Worm (Caenorhabditis elegans) whole organism, L1 larva: ENCODE data around the gene T27D12.1.

Source experiments
- C04F5.9 ChIP-seq: sonication (generic microtip); optimal IDR thresholded peaks from 2 replicates; lab custom pipeline; 2016; ENCODE audit warnings: missing genetic modification characterization, missing compliant biosample characterization
- C16A3.4 ChIP-seq: fragments of 150-350 bp; optimal IDR thresholded peaks from 2 replicates; lab custom pipeline; 2014; ENCODE audit warnings: missing biosample characterization, missing genetic modification characterization
- C34B4.2 ChIP-seq: sonication (generic microtip); optimal IDR thresholded peaks from 2 replicates; lab custom pipeline; 2017; ENCODE audit warnings: mild to moderate bottlenecking, missing genetic modification characterization, missing compliant biosample characterization
- F16B12.6 ChIP-seq: fragments of 150-350 bp; optimal IDR thresholded peaks from 2 replicates; lab custom pipeline; 2014; ENCODE audit warnings: missing biosample characterization, missing genetic modification characterization
- aha-1 ChIP-seq: fragments of 150-350 bp; optimal IDR thresholded peaks from 2 replicates; lab custom pipeline; 2014; ENCODE audit warnings: missing biosample characterization, missing genetic modification characterization
- blmp-1 ChIP-seq: fragments of 150-350 bp; optimal IDR thresholded peaks from 2 replicates; lab custom pipeline; 2014; ENCODE audit warnings: missing biosample characterization, missing genetic modification characterization
- ceh-88 ChIP-seq: fragments of 200-800 bp; sonication (Bioruptor generic); IDR thresholded peaks from 2 replicates; pipeline ENCODE4 v1.3.6; 2022; ENCODE audit warnings: missing genetic modification characterization, missing compliant biosample characterization
- ceh-90 ChIP-seq: sonication (generic microtip); optimal IDR thresholded peaks from 2 replicates; lab custom pipeline; 2016; ENCODE audit warnings: missing genetic modification characterization, missing compliant biosample characterization
- dpl-1 ChIP-seq, 3 experiments: fragments of 150-350 bp in 2 of 3; sonication (generic microtip) in 1 of 3; optimal IDR thresholded peaks; 2 replicates each; lab custom pipeline; 2014 to 2017; ENCODE audit warnings: missing biosample characterization in 3 of 3, missing genetic modification characterization in 3 of 3, missing genetic modification reagents in 3 of 3
- dsc-1 ChIP-seq: sonication (generic microtip); optimal IDR thresholded peaks from 2 replicates; lab custom pipeline; 2016; ENCODE audit warnings: mild to moderate bottlenecking, missing genetic modification characterization, missing compliant biosample characterization
- efl-1 ChIP-seq, 4 experiments: fragments of 150-350 bp; optimal IDR thresholded peaks in 3 of 4; peaks in 1 of 4; 1 replicate in 1 of 4; 2 replicates in 3 of 4; lab custom pipeline; 2014; ENCODE audit warnings: missing biosample characterization in 2 of 4, missing genetic modification characterization in 2 of 4, missing genetic modification reagents in 2 of 4
- efl-3 ChIP-seq: fragments of 200-800 bp; sonication (Bioruptor generic); optimal IDR thresholded peaks from 2 replicates; lab custom pipeline; 2018; ENCODE audit warnings: mild to moderate bottlenecking, missing genetic modification characterization, missing compliant biosample characterization
- egl-27 ChIP-seq, 2 experiments: fragments of 150-350 bp in 1 of 2; sonication (generic microtip); optimal IDR thresholded peaks; 3 replicates each; lab custom pipeline; 2017 to 2018; ENCODE audit warnings: missing biosample characterization in 2 of 2, missing genetic modification characterization in 2 of 2, missing genetic modification reagents in 2 of 2
- elt-2 ChIP-seq: sonication (generic microtip); optimal IDR thresholded peaks from 2 replicates; lab custom pipeline; 2016; ENCODE audit warnings: missing genetic modification characterization, mild to moderate bottlenecking, inconsistent platforms, missing compliant biosample characterization, missing genetic modification reagents
- elt-3 ChIP-seq, 6 experiments: fragments of 150-350 bp in 1 of 6; sonication (generic microtip); optimal IDR thresholded peaks; 2 replicates each; lab custom pipeline; 2017 to 2018; ENCODE audit warnings: missing biosample characterization in 6 of 6, missing genetic modification characterization in 6 of 6, inconsistent platforms in 1 of 6
- ets-5 ChIP-seq: fragments of 200-800 bp; sonication (Bioruptor generic); IDR thresholded peaks from 2 replicates; pipeline ENCODE4 v1.3.6; 2022; ENCODE audit warnings: missing genetic modification characterization, missing compliant biosample characterization
- fkh-8 ChIP-seq: sonication (generic microtip); optimal IDR thresholded peaks from 2 replicates; lab custom pipeline; 2016; ENCODE audit warnings: mild to moderate bottlenecking, missing genetic modification characterization, missing compliant biosample characterization
- grh-1 ChIP-seq: fragments of 200-800 bp; sonication (Bioruptor generic); IDR thresholded peaks from 2 replicates; pipeline ENCODE4 v1.3.6; 2022; ENCODE audit warnings: missing genetic modification reagents, missing genetic modification characterization, missing compliant biosample characterization
- hlh-17 ChIP-seq: fragments of 200-800 bp; sonication (Bioruptor generic); optimal IDR thresholded peaks from 2 replicates; lab custom pipeline; 2018; ENCODE audit warnings: missing genetic modification characterization, mild to moderate bottlenecking, missing compliant biosample characterization, moderate library complexity, borderline replicate concordance
- hlh-4 ChIP-seq: sonication (generic microtip); optimal IDR thresholded peaks from 2 replicates; lab custom pipeline; 2016; ENCODE audit warnings: mild to moderate bottlenecking, missing genetic modification characterization, missing compliant biosample characterization
- isw-1 ChIP-seq: fragments of 200-800 bp; sonication (Bioruptor generic); IDR thresholded peaks from 2 replicates; pipeline ENCODE4 v1.3.6; 2022; ENCODE audit warnings: missing genetic modification characterization, missing compliant biosample characterization
- lin-13 ChIP-seq: fragments of 150-350 bp; optimal IDR thresholded peaks from 2 replicates; lab custom pipeline; 2014; ENCODE audit warnings: missing biosample characterization, missing genetic modification reagents, missing genetic modification characterization
- lin-14 ChIP-seq: fragments of 200-800 bp; sonication (Bioruptor generic); optimal IDR thresholded peaks from 2 replicates; lab custom pipeline; 2018; ENCODE audit warnings: mild to moderate bottlenecking, missing genetic modification characterization, moderate library complexity, missing compliant biosample characterization
- lin-35 ChIP-seq, 2 experiments: fragments of 150-350 bp; optimal IDR thresholded peaks; 2 replicates each; lab custom pipeline; 2014; ENCODE audit warnings: missing biosample characterization in 2 of 2, missing genetic modification characterization in 2 of 2, missing genetic modification reagents in 2 of 2
- lin-39 ChIP-seq: fragments of 150-350 bp; optimal IDR thresholded peaks from 2 replicates; lab custom pipeline; 2014; ENCODE audit warnings: missing biosample characterization, missing genetic modification reagents, missing genetic modification characterization
- mdl-1 ChIP-seq, 2 experiments: fragments of 150-350 bp; optimal IDR thresholded peaks; 2 replicates each; lab custom pipeline; 2014 to 2017; ENCODE audit warnings: missing biosample characterization in 2 of 2, missing genetic modification characterization in 2 of 2, inconsistent platforms in 1 of 2
- mef-2 ChIP-seq: fragments of 150-350 bp; optimal IDR thresholded peaks from 2 replicates; lab custom pipeline; 2014; ENCODE audit warnings: missing biosample characterization, missing genetic modification characterization
- nhr-11 ChIP-seq: fragments of 150-350 bp; optimal IDR thresholded peaks from 2 replicates; lab custom pipeline; 2014; ENCODE audit warnings: missing biosample characterization, missing genetic modification characterization
- nhr-19 ChIP-seq: fragments of 200-800 bp; sonication (Bioruptor generic); conservative IDR thresholded peaks from 2 replicates; pipeline ENCODE4 v1.3.6; 2022; ENCODE audit warnings: missing genetic modification characterization, missing compliant biosample characterization
- nhr-20 ChIP-seq: sonication (generic microtip); optimal IDR thresholded peaks from 2 replicates; lab custom pipeline; 2016; ENCODE audit warnings: mild to moderate bottlenecking, missing genetic modification characterization, missing compliant biosample characterization
- nhr-28 ChIP-seq: fragments of 150-350 bp; optimal IDR thresholded peaks from 2 replicates; lab custom pipeline; 2014; ENCODE audit warnings: missing biosample characterization, missing genetic modification characterization
- nhr-71 ChIP-seq: sonication (generic microtip); optimal IDR thresholded peaks from 2 replicates; lab custom pipeline; 2016; ENCODE audit warnings: mild to moderate bottlenecking, missing genetic modification characterization, moderate library complexity, missing compliant biosample characterization
- nhr-85 ChIP-seq: sonication (generic microtip); peaks from one replicate; lab custom pipeline; 2016; ENCODE audit warnings: missing genetic modification characterization, inconsistent platforms, missing compliant biosample characterization
- nhr-90 ChIP-seq: sonication (generic microtip); optimal IDR thresholded peaks from 2 replicates; lab custom pipeline; 2016; ENCODE audit warnings: mild to moderate bottlenecking, missing genetic modification characterization, missing compliant biosample characterization; ENCODE audit not compliant: poor library complexity
- pax-3 ChIP-seq: fragments of 200-800 bp; sonication (Bioruptor generic); optimal IDR thresholded peaks from 2 replicates; lab custom pipeline; 2018; ENCODE audit warnings: mild to moderate bottlenecking, missing genetic modification characterization, moderate library complexity, missing compliant biosample characterization
- pqm-1 ChIP-seq: sonication (generic microtip); optimal IDR thresholded peaks from 3 replicates; lab custom pipeline; 2017; ENCODE audit warnings: missing biosample characterization, missing genetic modification characterization
- rnt-1 ChIP-seq: sonication (generic microtip); optimal IDR thresholded peaks from 2 replicates; lab custom pipeline; 2016; ENCODE audit warnings: mild to moderate bottlenecking, missing genetic modification characterization, moderate library complexity, missing compliant biosample characterization
- snu-23 ChIP-seq: sonication (generic microtip); optimal IDR thresholded peaks from 2 replicates; lab custom pipeline; 2016; ENCODE audit warnings: missing genetic modification characterization, missing compliant biosample characterization
- sox-4 ChIP-seq: sonication (generic microtip); optimal IDR thresholded peaks from 2 replicates; lab custom pipeline; 2016; ENCODE audit warnings: missing genetic modification characterization, missing compliant biosample characterization
- sptf-1 ChIP-seq: fragments of 150-350 bp; optimal IDR thresholded peaks from 2 replicates; lab custom pipeline; 2014; ENCODE audit warnings: missing biosample characterization, missing genetic modification characterization
- tbx-2 ChIP-seq: sonication (generic microtip); optimal IDR thresholded peaks from 2 replicates; lab custom pipeline; 2016; ENCODE audit warnings: missing genetic modification characterization, missing compliant biosample characterization
- unc-30 ChIP-seq: sonication (generic microtip); optimal IDR thresholded peaks from 2 replicates; lab custom pipeline; 2017; ENCODE audit warnings: missing biosample characterization, missing genetic modification characterization
- unc-62 ChIP-seq: fragments of 150-350 bp; optimal IDR thresholded peaks from 2 replicates; lab custom pipeline; 2014; ENCODE audit warnings: missing biosample characterization, missing genetic modification reagents, missing genetic modification characterization
- unc-98 ChIP-seq: fragments of 200-800 bp; sonication (Bioruptor generic); IDR thresholded peaks from 2 replicates; pipeline ENCODE4 v1.3.6; 2022; ENCODE audit warnings: missing genetic modification characterization, missing compliant biosample characterization
- xbp-1 ChIP-seq: sonication (generic microtip); optimal IDR thresholded peaks from 2 replicates; lab custom pipeline; 2016; ENCODE audit warnings: missing genetic modification characterization, missing compliant biosample characterization
- ztf-11 ChIP-seq, 2 experiments: sonication (generic microtip); optimal IDR thresholded peaks; 2 replicates each; lab custom pipeline; 2016 to 2017; ENCODE audit warnings: missing genetic modification characterization in 2 of 2, missing biosample characterization in 1 of 2, missing compliant biosample characterization in 1 of 2
- ztf-4 ChIP-seq: fragments of 150-350 bp; optimal IDR thresholded peaks from 2 replicates; lab custom pipeline; 2014; ENCODE audit warnings: missing biosample characterization, missing genetic modification characterization

Gene T27D12.1

DNA sequence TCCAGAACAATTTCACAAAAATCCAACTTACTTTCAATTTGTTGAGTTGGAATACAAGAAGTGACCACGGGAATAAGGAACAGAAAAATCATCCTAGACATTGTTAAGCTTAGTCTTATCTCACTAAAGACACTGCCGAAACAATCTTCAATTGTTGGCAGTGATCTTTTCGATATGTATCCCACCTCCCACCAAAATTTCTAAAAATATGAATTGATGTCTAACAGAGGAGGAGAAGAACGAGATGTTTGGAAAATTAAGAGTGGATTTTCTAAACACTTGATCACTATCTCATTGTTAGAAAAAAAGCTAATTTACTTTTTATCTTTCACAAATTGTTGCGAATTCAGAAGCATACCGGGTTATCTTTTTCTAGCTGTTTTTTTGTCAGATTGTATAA is 9.9 kb upstream of the T27D12.1 start, which contains the start of gene clec-144:
clec-144 (minus strand) TSS at position 101 of the 400 bp plus-strand sequence.
- TF ChIP-seq C16A3.4: no peak
- TF ChIP-seq hlh-4 (tag; lab: Kevin White, UChicago): no peak
- no peak for TF ChIP-seq aha-1 (tag; lab: Kevin White, UChicago)
- TF ChIP-seq lin-13: no peak
- no peak for TF ChIP-seq elt-3 (tag; optimal IDR thresholded peaks at IDR 0.05; lab: Kevin White, UChicago)
- TF ChIP-seq unc-98 (GFP tag; lab: Robert Waterston, UW): no peak
- TF ChIP-seq unc-62 (GFP tag; lab: Kevin White, UChicago): no peak
- TF ChIP-seq lin-39 (tag; lab: Kevin White, UChicago): no peak
- TF ChIP-seq nhr-28: no peak
- TF ChIP-seq lin-14 (GFP tag; lab: Kevin White, UChicago): no peak
- no peak for TF ChIP-seq pax-3 (tag; lab: Kevin White, UChicago)
- TF ChIP-seq sox-4 (tag; lab: Kevin White, UChicago): no peak
- TF ChIP-seq efl-3 (GFP tag; lab: Kevin White, UChicago): no peak
- TF ChIP-seq unc-30: no peak
- TF ChIP-seq nhr-19: no peak

DNA sequence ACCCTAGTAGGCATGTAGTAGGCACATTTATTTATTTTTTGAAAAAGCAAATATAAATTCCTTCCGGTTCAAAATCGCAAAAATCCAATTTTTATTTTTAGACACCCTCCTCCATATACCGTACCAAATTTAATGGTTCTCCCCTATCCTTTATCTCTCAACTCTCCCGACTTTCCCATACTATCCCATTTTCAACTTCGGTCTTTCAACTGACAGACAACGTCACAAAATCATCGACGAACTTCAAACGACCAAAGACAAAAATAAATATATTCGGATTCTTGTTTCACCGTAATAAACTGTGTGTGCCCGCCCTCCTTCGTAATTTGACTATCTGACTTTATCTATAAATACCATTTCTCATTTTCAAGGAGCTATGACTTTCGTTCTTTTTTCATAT is 7.2 kb upstream of the T27D12.1 start, which contains the start of gene T27D12.6:
T27D12.6 (plus strand) TSS at position 301 of the 400 bp plus-strand sequence.
- peak; percentile 78 for TF ChIP-seq nhr-85 (tag; lab: Kevin White, UChicago)
- no peak for TF ChIP-seq nhr-71 (tag; lab: Kevin White, UChicago)

DNA sequence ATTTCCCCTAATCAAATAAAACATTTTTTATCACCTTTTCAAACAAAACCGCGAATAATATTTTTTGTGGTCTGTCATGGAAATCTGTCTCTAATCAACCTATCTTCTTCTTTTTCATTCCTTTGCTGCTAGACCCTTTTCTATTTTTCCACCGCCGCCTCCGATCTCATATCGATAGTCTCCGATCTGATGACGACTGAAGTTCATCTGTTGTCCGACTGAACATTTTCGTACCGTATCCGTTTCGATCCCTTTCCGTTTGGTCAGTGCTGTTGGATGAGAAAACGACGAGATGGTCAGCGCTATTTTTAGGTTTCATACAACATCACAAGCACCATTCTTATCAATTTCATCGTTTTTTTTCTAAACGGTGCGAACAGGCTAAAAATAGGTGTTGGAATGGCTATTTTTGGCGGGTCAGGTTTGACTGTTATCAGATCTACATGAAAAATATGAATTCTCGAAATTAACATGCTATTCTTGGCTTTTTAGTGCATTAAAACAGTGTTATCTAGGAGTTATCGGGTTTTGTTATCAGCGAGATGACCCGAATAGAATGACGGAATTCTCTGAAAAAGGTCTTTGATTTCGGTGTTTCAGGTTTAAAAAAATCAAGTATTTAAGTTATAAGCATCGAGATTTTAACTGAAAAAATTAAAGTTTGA is 5.7 kb upstream of the T27D12.1 start:
- TF ChIP-seq nhr-20 (tag; lab: Kevin White, UChicago) (peak; percentile 75), nhr-85 (tag; lab: Kevin White, UChicago) (peak; percentile 98), tbx-2 (tag; lab: Kevin White, UChicago) (peak; percentile 52), isw-1 (GFP tag; lab: Robert Waterston, UW) (no peak), nhr-71 (tag; lab: Kevin White, UChicago) (peak; percentile 73), hlh-17 (GFP tag; lab: Kevin White, UChicago) (no peak), rnt-1 (tag; lab: Kevin White, UChicago) (no peak), grh-1 (GFP tag; lab: Robert Waterston, UW) (peak; percentile 26; the same call in 1 of the 2 replicates), efl-1 (optimal IDR thresholded peaks at IDR 0.05; lab: Kevin White, UChicago) (no peak), efl-1 (GFP tag; optimal IDR thresholded peaks at IDR 0.05 in 1 of 2; lab: Kevin White, UChicago) (peak in 1 of 2 experiments; percentile 76), dsc-1 (tag; lab: Kevin White, UChicago) (no peak), ztf-4 (tag; lab: Kevin White, UChicago) (no peak), elt-3 (tag; optimal IDR thresholded peaks at IDR 0.05; lab: Kevin White, UChicago) (peak in 5 of 6 experiments; percentile 27 to 90 (median 68)), F16B12.6 (tag; lab: Kevin White, UChicago) (no peak), lin-13 (no peak), nhr-11 (tag; lab: Kevin White, UChicago) (no peak), elt-2 (peak; percentile 78), ztf-11 (tag; optimal IDR thresholded peaks at IDR 0.05; lab: Kevin White, UChicago) (no peak), egl-27 (tag; optimal IDR thresholded peaks at IDR 0.05; lab: Kevin White, UChicago) (no peak), dpl-1 (GFP tag; optimal IDR thresholded peaks at IDR 0.05; lab: Kevin White, UChicago) (no peak), C04F5.9 (tag; lab: Kevin White, UChicago) (no peak), mdl-1 (tag; optimal IDR thresholded peaks at IDR 0.05; lab: Kevin White, UChicago) (peak in 1 of 2 experiments; percentile 27), mef-2 (tag; lab: Kevin White, UChicago) (peak; percentile 19), nhr-19 (peak; percentile 62), ceh-90 (tag; lab: Kevin White, UChicago) (no peak), C34B4.2 (tag; lab: Kevin White, UChicago) (no peak), sptf-1 (tag; lab: Kevin White, UChicago) (no peak), blmp-1 (tag; lab: Kevin White, UChicago) (peak; percentile 75), ets-5 (no peak), pqm-1 (tag; lab: Kevin White, UChicago) (no peak), lin-35 (GFP tag; optimal IDR thresholded peaks at IDR 0.05; lab: Kevin White, UChicago) (peak in 1 of 2 experiments; percentile 52), unc-30 (no peak), ceh-88 (GFP tag; lab: Robert Waterston, UW) (no peak), snu-23 (GFP tag; lab: Kevin White, UChicago) (peak; percentile 49), xbp-1 (tag; lab: Kevin White, UChicago) (no peak), fkh-8 (tag; lab: Kevin White, UChicago) (no peak), nhr-90 (peak; percentile 40)
